Worm (Caenorhabditis elegans): Measurements from ENCODE around the gene igdb-2.

igdb-2 gene

ce11 chrIV:12432340-12432739 lies 36.1 kb upstream of the igdb-2 start, which contains the start of gene clec-184:
TSS of gene clec-184 (plus strand) at chrIV:12432640.
- TF ChIP-seq F57A8.1 (GFP tag; optimal IDR thresholded peaks at IDR 0.05), result no peak
- TF ChIP-seq athp-1 (tag; optimal IDR thresholded peaks at IDR 0.05), result no peak
- no peak for TF ChIP-seq attf-3 (GFP tag; conservative IDR thresholded peaks at IDR 0.05)
- TF ChIP-seq snpc-4 (GFP tag; optimal IDR thresholded peaks at IDR 0.05), result no peak
- TF ChIP-seq snpc-4 (tag; optimal IDR thresholded peaks at IDR 0.05), result no peak
- no peak for TF ChIP-seq hlh-12 (tag; optimal IDR thresholded peaks at IDR 0.05)
- TF ChIP-seq egrh-3 (GFP tag; IDR thresholded peaks at IDR 0.05), result no peak
- TF ChIP-seq tbp1 (GFP tag; optimal IDR thresholded peaks at IDR 0.05), result no peak
- TF ChIP-seq let-607 (tag; optimal IDR thresholded peaks at IDR 0.05), result no peak
- TF ChIP-seq T07F8.4 (tag; optimal IDR thresholded peaks at IDR 0.05), result no peak
- TF ChIP-seq ztf-26 (tag; optimal IDR thresholded peaks at IDR 0.05), result no peak
- no peak for TF ChIP-seq F23B12.7 (tag; optimal IDR thresholded peaks at IDR 0.05; ENCODE audit: insufficient read depth)
- TF ChIP-seq T26A5.8 (tag; optimal IDR thresholded peaks at IDR 0.05), result no peak
- no peak for TF ChIP-seq mes-4 (tag; optimal IDR thresholded peaks at IDR 0.05)
- no peak for TF ChIP-seq nfya-2 (GFP tag; IDR thresholded peaks at IDR 0.05)
- no peak for TF ChIP-seq F39B2.1 (GFP tag; IDR thresholded peaks at IDR 0.05)
- no peak for TF ChIP-seq lin-40 (tag; optimal IDR thresholded peaks at IDR 0.05)
- TF ChIP-seq cebp-1 (GFP tag; IDR thresholded peaks at IDR 0.05), result no peak
- no peak for TF ChIP-seq cebp-1 (tag; optimal IDR thresholded peaks at IDR 0.05)

DNA sequence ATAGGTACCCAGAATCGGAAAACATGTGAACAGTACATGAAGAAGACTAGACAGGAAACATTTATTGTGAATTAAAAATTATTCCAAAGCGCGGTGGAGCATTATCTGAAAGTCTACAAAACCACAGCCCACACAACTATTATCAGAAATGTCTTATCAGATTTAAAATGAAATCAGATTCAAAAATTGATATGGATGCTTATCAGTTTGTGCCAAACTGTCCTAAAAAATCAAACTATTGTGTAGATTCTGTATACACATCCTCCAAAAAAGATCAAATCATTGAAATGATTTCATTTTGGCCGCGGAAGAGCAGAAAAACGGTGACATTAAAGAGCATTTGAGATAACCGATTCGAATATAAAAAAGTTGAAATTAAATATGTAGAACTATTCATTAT lies 33.0 kb upstream of the igdb-2 start, which contains the start of gene irg-4:
TSS of gene irg-4 (plus strand) at position 392 of the 400 bp plus-strand sequence.
- no peak for TF ChIP-seq ztf-3 (GFP tag; optimal IDR thresholded peaks at IDR 0.05)
- no peak for TF ChIP-seq ztf-25 (GFP tag; IDR thresholded peaks at IDR 0.05)
- TF ChIP-seq lin-26 (GFP tag; IDR thresholded peaks at IDR 0.05), result no peak
- peak; percentile 74 for TF ChIP-seq nhr-80 (tag; optimal IDR thresholded peaks at IDR 0.05)
- no peak for TF ChIP-seq ztf-6 (GFP tag; IDR thresholded peaks at IDR 0.05)

- TF ChIP-seq unc-62 (GFP tag; optimal IDR thresholded peaks at IDR 0.05), result no peak
- TF ChIP-seq dpl-1 (GFP tag; optimal IDR thresholded peaks at IDR 0.05), result no peak
- TF ChIP-seq madf-8 (GFP tag; conservative IDR thresholded peaks at IDR 0.05), result no peak
- TF ChIP-seq ZK185.1 (tag; optimal IDR thresholded peaks at IDR 0.05; ENCODE audit: poor library complexity, severe bottlenecking), result no peak
Measured at ce11 chrIV:12438359-12438758, 30.1 kb upstream of the igdb-2 start, which contains the start of gene clec-185. TSS of gene clec-185 (plus strand) at chrIV:12438659.

DNA sequence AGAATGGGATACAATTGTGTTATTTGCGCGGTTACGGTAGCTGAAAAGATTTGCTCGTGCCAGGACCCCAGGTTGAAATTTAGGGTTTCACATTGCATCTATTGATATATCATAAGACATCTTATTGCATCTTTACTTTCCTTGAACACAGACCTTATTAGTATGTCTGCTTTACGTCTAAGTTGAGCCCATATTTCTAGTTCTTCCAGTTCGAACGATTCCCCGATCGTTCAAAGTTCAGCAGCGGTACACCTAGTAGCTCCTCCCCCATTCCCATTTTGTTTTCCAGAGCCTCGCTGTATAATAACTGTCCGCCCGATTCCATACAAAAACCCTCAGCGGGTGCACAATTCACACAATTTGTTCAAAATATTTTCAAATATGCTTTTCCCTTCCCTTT lies 26.7 kb upstream of the igdb-2 start, which contains the start of gene C25G4.17:
TSS of gene C25G4.17 (plus strand) at position 301 of the 400 bp plus-strand sequence.
- TF ChIP-seq D2030.7 (GFP tag; IDR thresholded peaks at IDR 0.05), result no peak
- no peak for TF ChIP-seq T26A5.8 (tag; optimal IDR thresholded peaks at IDR 0.05)
- TF ChIP-seq sdz-38 (tag; optimal IDR thresholded peaks at IDR 0.05), result no peak
- no peak for TF ChIP-seq Y53G8AR.9 (GFP tag; conservative IDR thresholded peaks at IDR 0.05)
- TF ChIP-seq snpc-1.3 (tag; optimal IDR thresholded peaks at IDR 0.05; ENCODE audit: insufficient read depth), result no peak
- TF ChIP-seq madf-8 (GFP tag; conservative IDR thresholded peaks at IDR 0.05), result no peak
- TF ChIP-seq tlf-1 (GFP tag; optimal IDR thresholded peaks at IDR 0.05), result no peak
- TF ChIP-seq dpl-1 (GFP tag; optimal IDR thresholded peaks at IDR 0.05), result no peak
- no peak for TF ChIP-seq hmg-20 (GFP tag; IDR thresholded peaks at IDR 0.05)
- no peak for TF ChIP-seq B0261.1 (tag; optimal IDR thresholded peaks at IDR 0.05)
- no peak for TF ChIP-seq sptf-2 (GFP tag; optimal IDR thresholded peaks at IDR 0.05)
- no peak for TF ChIP-seq C06A6.2 (GFP tag; conservative IDR thresholded peaks at IDR 0.05)
- no peak for TF ChIP-seq atf-7 (tag; optimal IDR thresholded peaks at IDR 0.05)
- no peak for TF ChIP-seq xnd-1 (tag; optimal IDR thresholded peaks at IDR 0.05)
- TF ChIP-seq ceh-91 (GFP tag; IDR thresholded peaks at IDR 0.05), result no peak
- TF ChIP-seq him-1 (tag; optimal IDR thresholded peaks at IDR 0.05), result no peak
